Worm (Caenorhabditis elegans) whole organism, young adult: ENCODE data around the gene dpy-23.
A peak's percentile ranks its signal among the peaks of the same experiment; 100 is the strongest.

ENCODE experiments used
- B0035.1 ChIP-seq: sonication (generic microtip); optimal IDR thresholded peaks from 2 replicates; lab custom pipeline; 2016; ENCODE audit warnings: missing genetic modification characterization, mild to moderate bottlenecking, missing compliant biosample characterization, missing genotype, missing genetic modification reagents
- F22D6.2 ChIP-seq: sonication (generic microtip); optimal IDR thresholded peaks from 2 replicates; lab custom pipeline; 2016; ENCODE audit warnings: mild to moderate bottlenecking, missing genetic modification characterization, missing compliant biosample characterization
- F49E8.2 ChIP-seq: sonication (generic microtip); optimal IDR thresholded peaks from 3 replicates; lab custom pipeline; 2017; ENCODE audit warnings: missing genetic modification characterization, mild to moderate bottlenecking, missing compliant biosample characterization, antibody characterized with exemption, moderate library complexity; ENCODE audit not compliant: insufficient read depth
- F57A8.1 ChIP-seq: fragments of 200-800 bp; sonication (Bioruptor generic); optimal IDR thresholded peaks from 2 replicates; lab custom pipeline; 2018; ENCODE audit warnings: mild to moderate bottlenecking, missing genetic modification characterization, moderate library complexity, missing compliant biosample characterization
- F57C9.4 ChIP-seq: sonication (generic microtip); optimal IDR thresholded peaks from 2 replicates; lab custom pipeline; 2017; ENCODE audit warnings: mild to moderate bottlenecking, missing genetic modification characterization, missing compliant biosample characterization
- K12H6.12 ChIP-seq: fragments of 200-800 bp; sonication (Bioruptor generic); optimal IDR thresholded peaks from 2 replicates; lab custom pipeline; 2018; ENCODE audit warnings: mild to moderate bottlenecking, missing genetic modification characterization, missing compliant biosample characterization
- Y53F4B.3 ChIP-seq: fragments of 200-800 bp; sonication (Bioruptor generic); IDR thresholded peaks from 2 replicates; pipeline ENCODE4 v1.3.6; 2022; ENCODE audit warnings: missing genetic modification reagents, missing genetic modification characterization, missing compliant biosample characterization
- Y53G8AR.9 ChIP-seq: fragments of 200-800 bp; sonication (Bioruptor generic); conservative IDR thresholded peaks from 2 replicates; pipeline ENCODE4 v1.3.6; 2022; ENCODE audit warnings: missing genetic modification reagents, missing genetic modification characterization, missing compliant biosample characterization
- aptf-2 ChIP-seq: fragments of 200-800 bp; sonication (Bioruptor generic); conservative IDR thresholded peaks from 2 replicates; pipeline ENCODE4 v1.3.6; 2022; ENCODE audit warnings: missing genetic modification reagents, missing genetic modification characterization, missing compliant biosample characterization
- aptf-3 ChIP-seq: fragments of 200-800 bp; sonication (Bioruptor generic); IDR thresholded peaks from 2 replicates; pipeline ENCODE4 v1.3.6; 2022; ENCODE audit warnings: missing genetic modification characterization, missing compliant biosample characterization
- atf-7 ChIP-seq: sonication (generic microtip); optimal IDR thresholded peaks from 2 replicates; lab custom pipeline; 2017; ENCODE audit warnings: mild to moderate bottlenecking, missing genetic modification characterization, missing compliant biosample characterization
- athp-1 ChIP-seq: sonication (generic microtip); optimal IDR thresholded peaks from 2 replicates; lab custom pipeline; 2017; ENCODE audit warnings: mild to moderate bottlenecking, missing genetic modification characterization, missing compliant biosample characterization
- ceh-100 ChIP-seq: fragments of 200-800 bp; sonication (Bioruptor generic); IDR thresholded peaks from 2 replicates; pipeline ENCODE4 v1.3.6; 2022; ENCODE audit warnings: missing genetic modification reagents, missing genetic modification characterization, missing compliant biosample characterization
- ceh-27 ChIP-seq: fragments of 200-800 bp; sonication (Bioruptor generic); optimal IDR thresholded peaks from 2 replicates; lab custom pipeline; 2018; ENCODE audit warnings: mild to moderate bottlenecking, missing genetic modification characterization, moderate library complexity, missing compliant biosample characterization
- ceh-79 ChIP-seq: sonication (generic microtip); optimal IDR thresholded peaks from 2 replicates; lab custom pipeline; 2017; ENCODE audit warnings: mild to moderate bottlenecking, missing genetic modification characterization, missing compliant biosample characterization
- dox-1 ChIP-seq: fragments of 200-800 bp; sonication (Bioruptor generic); IDR thresholded peaks from 2 replicates; pipeline ENCODE4 v1.3.6; 2022; ENCODE audit warnings: missing genetic modification reagents, missing genetic modification characterization, missing compliant biosample characterization
- dpff-1 ChIP-seq: sonication (generic microtip); optimal IDR thresholded peaks from 2 replicates; lab custom pipeline; 2017; ENCODE audit warnings: mild to moderate bottlenecking, missing genetic modification characterization, missing compliant biosample characterization
- egl-44 ChIP-seq: fragments of 200-800 bp; sonication (Bioruptor generic); IDR thresholded peaks from 2 replicates; pipeline ENCODE4 v1.3.6; 2022; ENCODE audit warnings: missing genetic modification reagents, missing genetic modification characterization, missing compliant biosample characterization
- egrh-3 ChIP-seq: fragments of 200-800 bp; sonication (Bioruptor generic); IDR thresholded peaks from 2 replicates; pipeline ENCODE4 v1.3.6; 2022; ENCODE audit warnings: missing genetic modification reagents, missing genetic modification characterization, missing compliant biosample characterization
- ets-4 ChIP-seq: fragments of 200-800 bp; sonication (Bioruptor generic); optimal IDR thresholded peaks from 2 replicates; lab custom pipeline; 2018; ENCODE audit warnings: mild to moderate bottlenecking, missing genetic modification characterization, missing compliant biosample characterization
- gei-17 ChIP-seq: fragments of 200-800 bp; sonication (Bioruptor generic); optimal IDR thresholded peaks from 2 replicates; lab custom pipeline; 2018; ENCODE audit warnings: mild to moderate bottlenecking, missing genetic modification characterization, missing compliant biosample characterization
- him-1 ChIP-seq: sonication (generic microtip); optimal IDR thresholded peaks from 2 replicates; lab custom pipeline; 2016; ENCODE audit warnings: missing genotype, missing genetic modification reagents, missing genetic modification characterization, missing compliant biosample characterization
- hlh-12 ChIP-seq: sonication (generic microtip); optimal IDR thresholded peaks from 2 replicates; lab custom pipeline; 2016; ENCODE audit warnings: missing genetic modification characterization, missing compliant biosample characterization
- hlh-26 ChIP-seq: fragments of 200-800 bp; sonication (Bioruptor generic); conservative IDR thresholded peaks from 2 replicates; pipeline ENCODE4 v1.3.6; 2022; ENCODE audit warnings: missing genetic modification reagents, missing genetic modification characterization, missing compliant biosample characterization
- lag-1 ChIP-seq: fragments of 200-800 bp; sonication (Bioruptor generic); IDR thresholded peaks from 2 replicates; pipeline ENCODE4 v1.3.6; 2022; ENCODE audit warnings: missing genetic modification reagents, missing genetic modification characterization, missing compliant biosample characterization
- let-607 ChIP-seq, 2 experiments: fragments of 200-800 bp in 1 of 2; sonication (Bioruptor generic) in 1 of 2; sonication (generic microtip) in 1 of 2; optimal IDR thresholded peaks; 2 replicates each; lab custom pipeline; 2016 to 2018; ENCODE audit warnings: mild to moderate bottlenecking in 2 of 2, missing compliant biosample characterization in 2 of 2, missing genetic modification characterization in 2 of 2, moderate library complexity in 2 of 2, missing genotype in 1 of 2
- lin-26 ChIP-seq: fragments of 200-800 bp; sonication (Bioruptor generic); IDR thresholded peaks from 2 replicates; pipeline ENCODE4 v1.3.6; 2022; ENCODE audit warnings: missing genetic modification reagents, missing genetic modification characterization, missing compliant biosample characterization
- lin-35 ChIP-seq, 3 experiments: fragments of 150-350 bp in 2 of 3; sonication (generic microtip) in 1 of 3; optimal IDR thresholded peaks; 2 replicates each; lab custom pipeline; 2014 to 2018; ENCODE audit warnings: missing biosample characterization in 3 of 3, missing genetic modification characterization in 3 of 3, missing genetic modification reagents in 3 of 3
- lin-54 ChIP-seq: fragments of 200-800 bp; sonication (Bioruptor generic); optimal IDR thresholded peaks from 2 replicates; lab custom pipeline; 2018; ENCODE audit warnings: mild to moderate bottlenecking, missing genetic modification characterization, missing compliant biosample characterization
- lsy-27 ChIP-seq: sonication (generic microtip); optimal IDR thresholded peaks from 2 replicates; lab custom pipeline; 2017; ENCODE audit warnings: missing genetic modification characterization, mild to moderate bottlenecking, missing compliant biosample characterization, antibody characterized with exemption, missing genotype, borderline replicate concordance; ENCODE audit not compliant: insufficient read depth
- madf-8 ChIP-seq: fragments of 200-800 bp; sonication (Bioruptor generic); conservative IDR thresholded peaks from 2 replicates; pipeline ENCODE4 v1.3.6; 2022; ENCODE audit warnings: missing genetic modification reagents, missing genetic modification characterization, missing compliant biosample characterization
- mel-28 ChIP-seq: sonication (generic microtip); optimal IDR thresholded peaks from 2 replicates; lab custom pipeline; 2016; ENCODE audit warnings: borderline replicate concordance, mild to moderate bottlenecking, missing genetic modification characterization, missing compliant biosample characterization
- mxl-1 ChIP-seq: sonication (generic microtip); optimal IDR thresholded peaks from 2 replicates; lab custom pipeline; 2016; ENCODE audit warnings: missing genetic modification characterization, missing compliant biosample characterization
- nhr-179 ChIP-seq: sonication (generic microtip); optimal IDR thresholded peaks from 2 replicates; lab custom pipeline; 2016; ENCODE audit warnings: mild to moderate bottlenecking, missing genetic modification characterization, missing compliant biosample characterization
- nhr-80 ChIP-seq: sonication (generic microtip); optimal IDR thresholded peaks from 2 replicates; lab custom pipeline; 2016; ENCODE audit warnings: missing genetic modification characterization, missing compliant biosample characterization
- pha-4 ChIP-seq: fragments of 150-350 bp; sonication (generic microtip); optimal IDR thresholded peaks from 2 replicates; lab custom pipeline; 2014; ENCODE audit warnings: missing biosample characterization, missing genetic modification reagents, missing genetic modification characterization
- rcor-1 ChIP-seq: fragments of 200-800 bp; sonication (Bioruptor generic); IDR thresholded peaks from 2 replicates; pipeline ENCODE4 v1.3.6; 2022; ENCODE audit warnings: missing genetic modification reagents, missing genetic modification characterization, missing compliant biosample characterization
- repo-1 ChIP-seq: sonication (generic microtip); optimal IDR thresholded peaks from 2 replicates; lab custom pipeline; 2017; ENCODE audit warnings: mild to moderate bottlenecking, missing genetic modification characterization, missing compliant biosample characterization
- rpc-1 ChIP-seq, 2 experiments: fragments of 150-350 bp in 1 of 2; sonication (generic microtip) in 1 of 2; optimal IDR thresholded peaks; 2 replicates each; lab custom pipeline; 2014 to 2018; ENCODE audit warnings: missing biosample characterization in 1 of 2, missing genetic modification characterization in 1 of 2, missing genetic modification reagents in 1 of 2, missing genotype in 1 of 2
- snpc-1.1 ChIP-seq: sonication (generic microtip); optimal IDR thresholded peaks from 2 replicates; lab custom pipeline; 2017; ENCODE audit warnings: missing genetic modification characterization, mild to moderate bottlenecking, missing compliant biosample characterization, antibody characterized with exemption, moderate library complexity, missing genotype, missing genetic modification reagents; ENCODE audit not compliant: insufficient read depth
- unc-62 ChIP-seq: fragments of 150-350 bp; optimal IDR thresholded peaks from 2 replicates; lab custom pipeline; 2014; ENCODE audit warnings: missing biosample characterization, missing genetic modification reagents, missing genetic modification characterization

dpy-23 gene

ce11 chrX:4397460-4397859 lies 8.3 kb downstream of the dpy-23 start:
- TF ChIP-seq repo-1 (tag; lab: Kevin White, UChicago) (no peak), hlh-26 (no peak), madf-8 (no peak), atf-7 (tag; lab: Kevin White, UChicago) (no peak), ceh-27 (peak; percentile 87), B0035.1 (tag; lab: Kevin White, UChicago) (no peak), nhr-179 (tag; lab: Kevin White, UChicago) (no peak)
- TF ChIP-seq, all 124 proteins: peak for 1

ce11 chrX:4400296-4400695 lies 11.1 kb downstream of the dpy-23 start:
- no peak for TF ChIP-seq rpc-1 (optimal IDR thresholded peaks at IDR 0.05; lab: Kevin White, UChicago)
- TF ChIP-seq rpc-1 (tag; optimal IDR thresholded peaks at IDR 0.05; lab: Kevin White, UChicago) = no peak
- TF ChIP-seq nhr-80 (tag; lab: Kevin White, UChicago) = no peak
- TF ChIP-seq egl-44 (GFP tag; lab: Robert Waterston, UW) = no peak
- TF ChIP-seq F49E8.2 (tag; lab: Kevin White, UChicago) = no peak
- TF ChIP-seq aptf-2 (GFP tag; lab: Robert Waterston, UW) = no peak
- TF ChIP-seq aptf-3 (GFP tag; lab: Robert Waterston, UW) = no peak
- TF ChIP-seq madf-8 = no peak
- no peak for TF ChIP-seq Y53G8AR.9 (GFP tag; lab: Robert Waterston, UW)
- TF ChIP-seq Y53F4B.3 (GFP tag; lab: Robert Waterston, UW) = no peak
- TF ChIP-seq lin-35 (GFP tag; optimal IDR thresholded peaks at IDR 0.05; lab: Kevin White, UChicago) = no peak
- no peak for TF ChIP-seq dpff-1 (tag; lab: Kevin White, UChicago)
- TF ChIP-seq, all 124 proteins: peak for 0

- no peak for TF ChIP-seq Y53G8AR.9 (GFP tag; lab: Robert Waterston, UW)
- no peak for TF ChIP-seq mxl-1
- no peak for TF ChIP-seq F22D6.2 (tag; lab: Kevin White, UChicago)
- TF ChIP-seq egrh-3 (GFP tag; lab: Robert Waterston, UW) = no peak
- no peak for TF ChIP-seq unc-62 (GFP tag; lab: Kevin White, UChicago)
- no peak for TF ChIP-seq F57A8.1 (GFP tag; lab: Kevin White, UChicago)
- no peak for TF ChIP-seq let-607 (tag; optimal IDR thresholded peaks at IDR 0.05; lab: Kevin White, UChicago)
- no peak for TF ChIP-seq lag-1 (GFP tag; lab: Robert Waterston, UW)
- TF ChIP-seq rcor-1 (GFP tag; lab: Robert Waterston, UW) = no peak
- no peak for TF ChIP-seq egl-44 (GFP tag; lab: Robert Waterston, UW)
- TF ChIP-seq ceh-79 = no peak
- TF ChIP-seq dox-1 = no peak
- no peak for TF ChIP-seq hlh-12 (tag; lab: Kevin White, UChicago)
These were observed 13.7 kb downstream of the dpy-23 start, which contains the start of gene D1079.1 for ce11 chrX:4402854-4403253. Gene D1079.1 (plus strand): TSS chrX:4403154.

- TF ChIP-seq hlh-12 (tag; lab: Kevin White, UChicago) (no peak), F57A8.1 (GFP tag; lab: Kevin White, UChicago) (no peak), F57C9.4 (tag; lab: Kevin White, UChicago) (no peak), egl-44 (GFP tag; lab: Robert Waterston, UW) (no peak), lin-35 (GFP tag; optimal IDR thresholded peaks at IDR 0.05; lab: Kevin White, UChicago) (peak in 1 of 3 experiments; percentile 5), gei-17 (GFP tag; lab: Kevin White, UChicago) (no peak), ceh-27 (peak; percentile 55), mel-28 (tag; lab: Kevin White, UChicago) (no peak), aptf-3 (GFP tag; lab: Robert Waterston, UW) (no peak)
These were observed 15.6 kb downstream of the dpy-23 start for ce11 chrX:4404717-4405116.

ce11 chrX:4408466-4408865 lies 19.3 kb downstream of the dpy-23 start:
- TF ChIP-seq lin-54 (GFP tag; lab: Kevin White, UChicago) = no peak
- no peak for TF ChIP-seq him-1 (tag; lab: Kevin White, UChicago)
- TF ChIP-seq lin-26 = no peak
- no peak for TF ChIP-seq ets-4 (GFP tag; lab: Kevin White, UChicago)
- no peak for TF ChIP-seq snpc-1.1 (tag; lab: Kevin White, UChicago)
- TF ChIP-seq athp-1 (tag; lab: Kevin White, UChicago) = no peak
- no peak for TF ChIP-seq ceh-100 (GFP tag; lab: Robert Waterston, UW)
- no peak for TF ChIP-seq lsy-27 (tag; lab: Kevin White, UChicago)
- no peak for TF ChIP-seq pha-4 (tag; lab: Kevin White, UChicago)
- TF ChIP-seq aptf-3 (GFP tag; lab: Robert Waterston, UW) = no peak
- TF ChIP-seq K12H6.12 = no peak
- TF ChIP-seq mxl-1 = no peak
